Worm (Caenorhabditis elegans) whole organism, L4 larva: ENCODE measurements around the gene C06E2.5.
A peak's percentile ranks its signal among the peaks of the same experiment; 100 is the strongest.

Experiments
- F10B5.3 ChIP-seq: sonication (generic microtip); optimal IDR thresholded peaks from 2 replicates; lab custom pipeline; 2016; ENCODE audit warnings: mild to moderate bottlenecking, missing genetic modification characterization, missing compliant biosample characterization
- F26F4.8 ChIP-seq: fragments of 200-800 bp; sonication (Bioruptor generic); conservative IDR thresholded peaks from 2 replicates; pipeline ENCODE4 v1.3.6; 2022; ENCODE audit warnings: missing genetic modification characterization, missing compliant biosample characterization
- T26A8.4 ChIP-seq: fragments of 200-800 bp; sonication (Bioruptor generic); IDR thresholded peaks from 2 replicates; pipeline ENCODE4 v1.3.6; 2022; ENCODE audit warnings: missing genetic modification characterization, missing compliant biosample characterization
- Y48G9A.11 ChIP-seq: fragments of 200-800 bp; sonication (Bioruptor generic); IDR thresholded peaks from 2 replicates; pipeline ENCODE4 v1.3.6; 2022; ENCODE audit warnings: missing genetic modification reagents, missing genetic modification characterization, missing compliant biosample characterization
- Y75B8A.6 ChIP-seq: fragments of 200-800 bp; sonication (Bioruptor generic); IDR thresholded peaks from 2 replicates; pipeline ENCODE4 v1.3.6; 2022; ENCODE audit warnings: missing genetic modification reagents, missing genetic modification characterization, missing compliant biosample characterization
- aly-2 ChIP-seq: sonication (generic microtip); optimal IDR thresholded peaks from 2 replicates; lab custom pipeline; 2018; ENCODE audit warnings: missing biosample characterization, missing genetic modification characterization
- ama-1 ChIP-seq: fragments of 150-350 bp; optimal IDR thresholded peaks from 2 replicates; lab custom pipeline; 2014; ENCODE audit warnings: inconsistent platforms, mixed read lengths
- arid-1 ChIP-seq: fragments of 200-800 bp; sonication (Bioruptor generic); conservative IDR thresholded peaks from 2 replicates; pipeline ENCODE4 v1.3.6; 2022; ENCODE audit warnings: missing genetic modification reagents, missing genetic modification characterization, missing compliant biosample characterization
- ceh-28 ChIP-seq: fragments of 150-350 bp; optimal IDR thresholded peaks from 2 replicates; lab custom pipeline; 2014; ENCODE audit warnings: missing biosample characterization, missing genetic modification reagents, missing genetic modification characterization
- ceh-44 ChIP-seq: fragments of 200-800 bp; sonication (Bioruptor generic); IDR thresholded peaks from 2 replicates; pipeline ENCODE4 v1.3.6; 2022; ENCODE audit warnings: missing genetic modification reagents, missing genetic modification characterization, missing compliant biosample characterization
- ceh-62 ChIP-seq: sonication (generic microtip); optimal IDR thresholded peaks from 2 replicates; lab custom pipeline; 2017; ENCODE audit warnings: missing biosample characterization, missing genetic modification characterization
- ceh-82 ChIP-seq: sonication (generic microtip); optimal IDR thresholded peaks from 2 replicates; lab custom pipeline; 2017; ENCODE audit warnings: missing biosample characterization, missing genetic modification characterization
- cey-2 ChIP-seq: sonication (generic microtip); optimal IDR thresholded peaks from 3 replicates; lab custom pipeline; 2017; ENCODE audit warnings: missing genetic modification characterization, mild to moderate bottlenecking, missing compliant biosample characterization, antibody characterized with exemption, borderline replicate concordance; ENCODE audit not compliant: insufficient read depth
- daf-12 ChIP-seq: fragments of 150-350 bp; optimal IDR thresholded peaks from 2 replicates; lab custom pipeline; 2014; ENCODE audit warnings: missing biosample characterization, missing genetic modification reagents, missing genetic modification characterization
- daf-16 ChIP-seq, 3 experiments: sonication (generic microtip); optimal IDR thresholded peaks; 2 replicates each; lab custom pipeline; 2016 to 2017; ENCODE audit warnings: missing genetic modification characterization in 3 of 3, missing genetic modification reagents in 3 of 3, mild to moderate bottlenecking in 2 of 3, missing compliant biosample characterization in 2 of 3, missing biosample characterization in 1 of 3, moderate library complexity in 1 of 3
- daf-19 ChIP-seq: fragments of 200-800 bp; sonication (Bioruptor generic); conservative IDR thresholded peaks from 2 replicates; pipeline ENCODE4 v1.3.6; 2022; ENCODE audit warnings: missing genetic modification characterization, missing compliant biosample characterization
- daf-8 ChIP-seq: fragments of 200-800 bp; sonication (Bioruptor generic); IDR thresholded peaks from 2 replicates; pipeline ENCODE4 v1.3.6; 2022; ENCODE audit warnings: missing genetic modification characterization, missing compliant biosample characterization
- dmd-9 ChIP-seq: fragments of 200-800 bp; sonication (Bioruptor generic); IDR thresholded peaks from 2 replicates; pipeline ENCODE4 v1.3.6; 2022; ENCODE audit warnings: missing genetic modification reagents, missing genetic modification characterization, missing compliant biosample characterization
- dpl-1 ChIP-seq: fragments of 150-350 bp; optimal IDR thresholded peaks from 2 replicates; lab custom pipeline; 2014; ENCODE audit warnings: missing biosample characterization, missing genetic modification reagents, missing genetic modification characterization
- duxl-1 ChIP-seq: sonication (generic microtip); optimal IDR thresholded peaks from 2 replicates; lab custom pipeline; 2016; ENCODE audit warnings: mild to moderate bottlenecking, missing genetic modification characterization, moderate library complexity, missing compliant biosample characterization; ENCODE audit not compliant: poor library complexity
- egl-43 ChIP-seq: fragments of 200-800 bp; sonication (Bioruptor generic); IDR thresholded peaks from 2 replicates; pipeline ENCODE4 v1.3.6; 2022; ENCODE audit warnings: missing genetic modification reagents, missing genetic modification characterization, missing compliant biosample characterization
- fos-1 ChIP-seq: fragments of 150-350 bp; optimal IDR thresholded peaks from 2 replicates; lab custom pipeline; 2014; ENCODE audit warnings: missing biosample characterization, missing genetic modification characterization
- gei-8 ChIP-seq: fragments of 200-800 bp; sonication (Bioruptor generic); optimal IDR thresholded peaks from 2 replicates; lab custom pipeline; 2018; ENCODE audit warnings: mild to moderate bottlenecking, missing genetic modification characterization, missing compliant biosample characterization
- hlh-11 ChIP-seq: fragments of 200-800 bp; sonication (Bioruptor generic); optimal IDR thresholded peaks from 2 replicates; lab custom pipeline; 2018; ENCODE audit warnings: mild to moderate bottlenecking, missing genetic modification characterization, missing compliant biosample characterization
- hlh-30 ChIP-seq: sonication (generic microtip); optimal IDR thresholded peaks from 2 replicates; lab custom pipeline; 2017; ENCODE audit warnings: antibody characterized with exemption, mild to moderate bottlenecking, missing genetic modification characterization, missing compliant biosample characterization; ENCODE audit not compliant: insufficient read depth
- jun-1 ChIP-seq: fragments of 150-350 bp; optimal IDR thresholded peaks from 2 replicates; lab custom pipeline; 2014; ENCODE audit warnings: missing biosample characterization, missing genetic modification reagents, missing genetic modification characterization
- lim-7 ChIP-seq: fragments of 200-800 bp; sonication (Bioruptor generic); IDR thresholded peaks from 2 replicates; pipeline ENCODE4 v1.3.6; 2022; ENCODE audit warnings: missing genetic modification characterization, missing compliant biosample characterization
- lin-1 ChIP-seq: fragments of 200-800 bp; sonication (Bioruptor generic); IDR thresholded peaks from 2 replicates; pipeline ENCODE4 v1.3.6; 2022; ENCODE audit warnings: missing genetic modification reagents, missing genetic modification characterization, missing compliant biosample characterization
- madf-5 ChIP-seq, 2 experiments: fragments of 200-800 bp; sonication (Bioruptor generic); IDR thresholded peaks; 2 replicates each; pipeline ENCODE4 v1.3.6; 2022; ENCODE audit warnings: missing compliant biosample characterization in 2 of 2, missing genetic modification characterization in 2 of 2
- madf-9 ChIP-seq: fragments of 200-800 bp; sonication (Bioruptor generic); conservative IDR thresholded peaks from 2 replicates; pipeline ENCODE4 v1.3.6; 2022; ENCODE audit warnings: missing genetic modification reagents, missing genetic modification characterization, missing compliant biosample characterization
- mxl-2 ChIP-seq: fragments of 200-800 bp; sonication (Bioruptor generic); conservative IDR thresholded peaks from 2 replicates; pipeline ENCODE4 v1.3.6; 2022; ENCODE audit warnings: missing genetic modification reagents, missing genetic modification characterization, missing compliant biosample characterization
- nhr-11 ChIP-seq: fragments of 150-350 bp; optimal IDR thresholded peaks from 2 replicates; lab custom pipeline; 2014; ENCODE audit warnings: missing biosample characterization, missing genetic modification characterization
- nhr-237 ChIP-seq: sonication (generic microtip); optimal IDR thresholded peaks from 2 replicates; lab custom pipeline; 2017; ENCODE audit warnings: missing biosample characterization, missing genetic modification characterization
- nhr-25 ChIP-seq: sonication (generic microtip); optimal IDR thresholded peaks from 2 replicates; lab custom pipeline; 2017; ENCODE audit warnings: missing genetic modification characterization, mild to moderate bottlenecking, missing compliant biosample characterization, antibody characterized with exemption, moderate library complexity, borderline replicate concordance; ENCODE audit not compliant: insufficient read depth
- nhr-28 ChIP-seq: fragments of 150-350 bp; optimal IDR thresholded peaks from 2 replicates; lab custom pipeline; 2014; ENCODE audit warnings: missing biosample characterization, missing genetic modification characterization
- nhr-48 ChIP-seq: sonication (generic microtip); optimal IDR thresholded peaks from 2 replicates; lab custom pipeline; 2016; ENCODE audit warnings: mild to moderate bottlenecking, missing genetic modification characterization, missing compliant biosample characterization
- nhr-6 ChIP-seq: fragments of 150-350 bp; optimal IDR thresholded peaks from 2 replicates; lab custom pipeline; 2014; ENCODE audit warnings: missing biosample characterization, missing genetic modification characterization
- nhr-76 ChIP-seq: fragments of 150-350 bp; optimal IDR thresholded peaks from 2 replicates; lab custom pipeline; 2014; ENCODE audit warnings: missing biosample characterization, missing genetic modification characterization
- nhr-77 ChIP-seq: fragments of 150-350 bp; optimal IDR thresholded peaks from 2 replicates; lab custom pipeline; 2014; ENCODE audit warnings: missing biosample characterization, missing genetic modification characterization
- php-3 ChIP-seq: fragments of 200-800 bp; sonication (Bioruptor generic); IDR thresholded peaks from 2 replicates; pipeline ENCODE4 v1.3.6; 2022; ENCODE audit warnings: missing genetic modification reagents, missing genetic modification characterization, missing compliant biosample characterization
- rbr-2 ChIP-seq: sonication (generic microtip); optimal IDR thresholded peaks from 2 replicates; lab custom pipeline; 2016; ENCODE audit warnings: missing genotype, missing genetic modification characterization, missing compliant biosample characterization
- saeg-2 ChIP-seq: fragments of 200-800 bp; sonication (Bioruptor generic); IDR thresholded peaks from 2 replicates; pipeline ENCODE4 v1.3.6; 2022; ENCODE audit warnings: missing genetic modification reagents, missing genetic modification characterization, missing compliant biosample characterization
- spr-1 ChIP-seq: sonication (generic microtip); optimal IDR thresholded peaks from 2 replicates; lab custom pipeline; 2016; ENCODE audit warnings: mild to moderate bottlenecking, missing genetic modification characterization, missing compliant biosample characterization
- spr-3 ChIP-seq: fragments of 200-800 bp; sonication (Bioruptor generic); optimal IDR thresholded peaks from 2 replicates; lab custom pipeline; 2018; ENCODE audit warnings: mild to moderate bottlenecking, missing genetic modification characterization, missing compliant biosample characterization
- tra-1 ChIP-seq: fragments of 200-800 bp; sonication (Bioruptor generic); IDR thresholded peaks from 2 replicates; pipeline ENCODE4 v1.3.6; 2022; ENCODE audit warnings: missing genetic modification reagents, missing genetic modification characterization, missing compliant biosample characterization
- unc-130 ChIP-seq: sonication (generic microtip); optimal IDR thresholded peaks from 2 replicates; lab custom pipeline; 2016; ENCODE audit warnings: missing genetic modification reagents, missing genetic modification characterization, missing compliant biosample characterization
- unc-62 ChIP-seq, 3 experiments: fragments of 150-350 bp in 1 of 3; sonication (generic microtip); optimal IDR thresholded peaks in 2 of 3; peaks in 1 of 3; 1 replicate in 1 of 3; 2 replicates in 2 of 3; lab custom pipeline; 2014 to 2017; ENCODE audit warnings: missing biosample characterization in 3 of 3, missing genetic modification characterization in 3 of 3, missing genetic modification reagents in 3 of 3, missing genotype in 1 of 3
- zfp-3 ChIP-seq: fragments of 200-800 bp; sonication (Bioruptor generic); conservative IDR thresholded peaks from 2 replicates; pipeline ENCODE4 v1.3.6; 2022; ENCODE audit warnings: missing genetic modification reagents, missing genetic modification characterization, missing compliant biosample characterization
- zip-11 ChIP-seq: fragments of 200-800 bp; sonication (Bioruptor generic); IDR thresholded peaks from 2 replicates; pipeline ENCODE4 v1.3.6; 2022; ENCODE audit warnings: missing genetic modification characterization, missing compliant biosample characterization

The C06E2.5 gene

DNA sequence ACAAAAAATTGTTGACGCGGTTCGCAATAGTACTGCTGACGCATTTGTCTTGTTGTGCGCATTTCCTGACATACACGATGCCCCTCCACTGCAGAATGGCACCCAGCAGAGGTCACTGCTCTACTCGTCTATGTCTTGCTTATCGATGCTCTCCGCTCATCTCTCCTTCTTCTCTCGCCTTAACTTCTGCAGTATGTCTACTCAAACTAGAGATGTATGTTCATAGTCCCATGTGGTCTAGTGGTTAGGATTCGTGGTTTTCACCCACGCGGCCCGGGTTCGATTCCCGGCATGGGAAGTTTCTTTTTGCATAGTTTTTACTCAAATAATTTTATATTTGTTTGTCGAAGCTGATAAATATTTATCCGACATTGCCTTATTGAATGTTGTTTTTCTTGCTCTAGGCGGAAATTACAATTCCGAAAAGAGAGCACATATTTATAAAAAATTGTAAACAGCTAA lies 21.8 kb downstream of the C06E2.5 start, which contains the start of gene C28G1.2:
Gene C28G1.2, plus strand, starts transcription at position 130 of the 462 bp plus-strand sequence.
- peak; percentile 95 for TF ChIP-seq T26A8.4 (GFP tag; lab: Robert Waterston, UW)
- no peak for TF ChIP-seq ceh-62 (tag; lab: Kevin White, UChicago)
- TF ChIP-seq Y75B8A.6 (GFP tag; lab: Robert Waterston, UW) = peak; percentile 95; the same call in 1 of the 2 replicates
- peak; percentile 79 for TF ChIP-seq nhr-25
- TF ChIP-seq daf-12 (tag; lab: Kevin White, UChicago) = no peak
- TF ChIP-seq nhr-77 = peak; percentile 87
- TF ChIP-seq dpl-1 (GFP tag; lab: Kevin White, UChicago) = peak; percentile 77
- TF ChIP-seq tra-1 (GFP tag; lab: Robert Waterston, UW) = peak; percentile 95
- TF ChIP-seq gei-8 (GFP tag; lab: Kevin White, UChicago) = peak; percentile 87
- TF ChIP-seq spr-1 (tag; lab: Kevin White, UChicago) = peak; percentile 92
- peak; percentile 91 to 98 for TF ChIP-seq madf-5 (GFP tag; IDR thresholded peaks at IDR 0.05; lab: Robert Waterston, UW)
- TF ChIP-seq ceh-28 (tag; lab: Kevin White, UChicago) = peak; percentile 25
- TF ChIP-seq ceh-44 (GFP tag; lab: Robert Waterston, UW) = peak; percentile 94
- peak; percentile 99 for TF ChIP-seq lim-7 (GFP tag; lab: Robert Waterston, UW)
- no peak for TF ChIP-seq aly-2
- peak; percentile 92 for TF ChIP-seq duxl-1
- TF ChIP-seq dmd-9 (GFP tag; lab: Robert Waterston, UW) = peak; percentile 93
- TF ChIP-seq Y48G9A.11 (GFP tag; lab: Robert Waterston, UW) = no peak; the same call in none of the 2 replicates
- TF ChIP-seq ama-1 = no peak
- peak; percentile 96 for TF ChIP-seq daf-19 (GFP tag; lab: Robert Waterston, UW)
- TF ChIP-seq arid-1 (GFP tag; lab: Robert Waterston, UW) = peak; percentile 95
- 0 out of 2 replicates have a peak, but pooled peaks have one; percentile 78 for TF ChIP-seq zip-11 (GFP tag; lab: Robert Waterston, UW)
- TF ChIP-seq rbr-2 (tag; lab: Kevin White, UChicago) = peak; percentile 97
- TF ChIP-seq egl-43 = peak; percentile 99
- peak; percentile 80 for TF ChIP-seq nhr-6 (tag; lab: Kevin White, UChicago)
- peak in 1 of 2 experiments; percentile 98 for TF ChIP-seq unc-62 (GFP tag; optimal IDR thresholded peaks at IDR 0.05 in 1 of 2; lab: Kevin White, UChicago)
- no peak for TF ChIP-seq unc-62 (tag; optimal IDR thresholded peaks at IDR 0.05; lab: Kevin White, UChicago)
- peak; percentile 95 for TF ChIP-seq F26F4.8 (GFP tag; lab: Robert Waterston, UW)
- no peak for TF ChIP-seq nhr-237
- peak; percentile 82 for TF ChIP-seq nhr-48
- TF ChIP-seq daf-8 = peak; percentile 71; the same call in 1 of the 2 replicates
- peak; percentile 72 for TF ChIP-seq nhr-28 (tag; lab: Kevin White, UChicago)
- TF ChIP-seq ceh-82 (tag; lab: Kevin White, UChicago) = peak; percentile 14
- peak; percentile 86 for TF ChIP-seq F10B5.3 (tag; lab: Kevin White, UChicago)
- TF ChIP-seq unc-130 (GFP tag; lab: Kevin White, UChicago) = peak; percentile 67
- peak; percentile 57 for TF ChIP-seq jun-1 (tag; lab: Kevin White, UChicago)
- TF ChIP-seq zfp-3 (GFP tag; lab: Robert Waterston, UW) = peak; percentile 88
- peak; percentile 94 for TF ChIP-seq madf-9
- TF ChIP-seq nhr-76 (tag; lab: Kevin White, UChicago) = no peak
- peak; percentile 85 to 95 for TF ChIP-seq daf-16 (GFP tag; optimal IDR thresholded peaks at IDR 0.05; lab: Kevin White, UChicago)
- TF ChIP-seq daf-16 (tag; optimal IDR thresholded peaks at IDR 0.05; lab: Kevin White, UChicago) = peak; percentile 81
- peak; percentile 82 for TF ChIP-seq hlh-30
- TF ChIP-seq fos-1 (tag; lab: Kevin White, UChicago) = no peak
- peak; percentile 87 for TF ChIP-seq spr-3 (GFP tag; lab: Kevin White, UChicago)
- TF ChIP-seq php-3 (GFP tag; lab: Robert Waterston, UW) = peak; percentile 78
- TF ChIP-seq mxl-2 = peak; percentile 86
- TF ChIP-seq lin-1 (GFP tag; lab: Robert Waterston, UW) = peak; percentile 83
- TF ChIP-seq hlh-11 = peak; percentile 88
- no peak for TF ChIP-seq cey-2
- TF ChIP-seq nhr-11 (tag; lab: Kevin White, UChicago) = peak; percentile 79
- TF ChIP-seq saeg-2 = peak; percentile 87
